Worm (Caenorhabditis elegans): Measurements from ENCODE around the gene F10G7.9.

DNA sequence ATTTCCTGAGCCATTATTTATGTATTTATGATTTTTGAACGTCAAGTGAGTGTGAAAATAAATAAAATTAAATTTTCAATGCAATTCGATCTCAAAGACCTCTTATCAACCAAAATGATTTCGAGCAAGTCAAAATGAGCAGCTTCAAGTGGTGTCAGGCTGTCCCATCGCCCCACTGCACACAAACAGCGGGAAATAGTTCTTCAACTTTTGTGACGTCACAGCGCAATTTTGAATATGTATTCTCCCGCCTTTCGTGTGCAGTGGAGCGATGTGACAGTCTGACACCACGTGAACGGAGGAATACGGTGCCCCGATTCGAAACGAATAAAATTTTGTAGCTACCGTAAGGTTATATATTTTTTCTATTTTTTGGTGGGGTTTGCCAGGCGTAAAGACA lies 32.6 kb downstream of the F10G7.9 start:
- TF ChIP-seq snu-23 (GFP tag; optimal IDR thresholded peaks at IDR 0.05) (no peak), lin-13 (GFP tag; optimal IDR thresholded peaks at IDR 0.05) (no peak), ces-1 (GFP tag; optimal IDR thresholded peaks at IDR 0.05) (no peak), isw-1 (GFP tag; IDR thresholded peaks at IDR 0.05) (no peak), vab-15 (tag; optimal IDR thresholded peaks at IDR 0.05) (no peak), alr-1 (tag; optimal IDR thresholded peaks at IDR 0.05; ENCODE audit: borderline replicate concordance) (no peak), egl-27 (tag; optimal IDR thresholded peaks at IDR 0.05) (no peak), nhr-77 (tag; optimal IDR thresholded peaks at IDR 0.05) (no peak), snpc-4 (tag; optimal IDR thresholded peaks at IDR 0.05) (no peak), tbx-2 (tag; optimal IDR thresholded peaks at IDR 0.05) (no peak), swsn-7 (tag; optimal IDR thresholded peaks at IDR 0.05) (no peak), ama-1 (optimal IDR thresholded peaks at IDR 0.05) (peak; percentile 55), nhr-90 (tag; optimal IDR thresholded peaks at IDR 0.05; ENCODE audit: poor library complexity) (no peak), nhr-76 (tag; optimal IDR thresholded peaks at IDR 0.05) (no peak)
